Fruit fly (Drosophila melanogaster): Measurements from ENCODE around the gene Sys1.

DNA sequence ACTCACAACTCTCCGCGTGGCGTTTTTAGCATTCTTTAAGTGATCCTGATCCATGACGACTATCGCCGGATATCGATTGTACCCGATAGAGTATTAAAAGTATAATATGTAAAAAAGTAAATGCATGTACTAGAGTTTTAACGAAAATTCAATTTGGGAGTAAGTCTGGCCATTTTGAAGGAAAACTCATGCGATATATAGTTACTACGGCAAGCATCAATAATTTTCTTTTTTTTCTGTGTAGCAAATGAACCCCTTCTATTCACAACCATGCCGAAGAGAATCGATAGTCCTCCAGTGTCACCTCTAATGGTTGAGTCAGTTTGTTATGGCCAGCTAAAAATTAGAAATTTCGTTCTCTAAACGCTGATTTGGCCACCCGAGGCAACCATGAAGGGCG lies at the start of gene Sys1, which contains the start of gene Dhod:
- TF ChIP-seq Sin3A (optimal IDR thresholded peaks at IDR 0.05), result no peak
- TF ChIP-seq h (optimal IDR thresholded peaks at IDR 0.05), result no peak
- TF ChIP-seq psq (optimal IDR thresholded peaks at IDR 0.05), result no peak
